Fruit fly (Drosophila melanogaster): ENCODE data around the gene CG17991.

Gene CG17991

DNA sequence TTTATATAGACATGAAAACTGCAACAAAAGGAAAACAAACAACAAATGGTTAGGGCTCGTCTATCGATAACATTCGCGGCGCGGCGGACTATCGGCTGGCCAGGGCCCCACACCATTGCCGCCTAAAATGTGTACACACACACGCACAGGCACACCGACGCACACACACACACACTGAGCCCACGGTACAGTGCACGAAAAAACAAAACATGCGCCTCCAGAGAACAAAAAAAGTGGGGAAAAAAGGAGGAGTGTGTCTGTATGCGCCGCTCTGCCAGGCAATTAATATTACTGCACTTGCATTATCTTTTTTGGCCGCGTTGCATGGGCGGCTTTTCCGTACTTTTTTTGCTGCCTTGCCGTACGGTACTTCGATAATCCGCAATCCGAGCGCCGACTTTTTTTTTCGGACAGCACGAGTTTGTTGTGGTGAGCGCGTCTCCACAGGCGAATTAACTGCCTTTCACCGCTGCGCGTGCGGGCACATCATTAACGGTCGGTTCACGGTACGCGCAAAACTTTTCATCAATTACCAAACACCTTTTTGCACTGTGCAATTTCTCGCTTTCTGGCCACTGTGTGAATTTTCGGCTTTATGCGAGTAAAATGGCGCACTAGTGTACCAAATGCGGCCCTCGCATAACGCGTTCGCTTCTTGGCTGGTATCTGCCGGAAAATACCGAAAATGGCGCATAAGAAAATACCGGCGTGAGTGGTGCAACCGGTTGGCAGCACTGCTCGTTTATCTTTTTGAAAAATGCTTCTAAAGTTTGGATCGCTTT, 22.6 kb downstream of the CG17991 start, which contains the start of gene woc (continued):
- TF ChIP-seq salr (GFP tag; optimal IDR thresholded peaks at IDR 0.05) = peak in 1 of 2 experiments; percentile 56
- peak; percentile 77 for TF ChIP-seq CG7368 (GFP tag; optimal IDR thresholded peaks at IDR 0.05)
- peak; percentile 73 for TF ChIP-seq CG11294 (GFP tag; IDR thresholded peaks at IDR 0.05)
- peak; percentile 73 for TF ChIP-seq CG8632 (GFP tag; optimal IDR thresholded peaks at IDR 0.05)
- peak; percentile 79 for TF ChIP-seq Sox15 (GFP tag; optimal IDR thresholded peaks at IDR 0.05)
- TF ChIP-seq vri (GFP tag; optimal IDR thresholded peaks at IDR 0.05) = no peak
- TF ChIP-seq Lpt (GFP tag; optimal IDR thresholded peaks at IDR 0.05) = peak; percentile 77
- TF ChIP-seq CG11762 (GFP tag; optimal IDR thresholded peaks at IDR 0.05; ENCODE audit: insufficient read depth) = peak; percentile 64
- TF ChIP-seq Gug (GFP tag; IDR thresholded peaks at IDR 0.05) = peak; percentile 77
- no peak for TF ChIP-seq Blimp-1 (GFP tag; optimal IDR thresholded peaks at IDR 0.05)
- peak; percentile 50 for TF ChIP-seq pdm3 (GFP tag; optimal IDR thresholded peaks at IDR 0.05)
- TF ChIP-seq fd59A (GFP tag; optimal IDR thresholded peaks at IDR 0.05) = peak; percentile 70
- TF ChIP-seq Eip75B (GFP tag; optimal IDR thresholded peaks at IDR 0.05) = peak; percentile 69
- peak; percentile 76 for TF ChIP-seq cyc (GFP tag; optimal IDR thresholded peaks at IDR 0.05)
- peak; percentile 90 to 92 for TF ChIP-seq ss (GFP tag; optimal IDR thresholded peaks at IDR 0.05)
- TF ChIP-seq esn (GFP tag; optimal IDR thresholded peaks at IDR 0.05) = peak; percentile 84
- peak; percentile 57 for TF ChIP-seq CG10631 (GFP tag; optimal IDR thresholded peaks at IDR 0.05)
- peak; percentile 91 for TF ChIP-seq eg (GFP tag; IDR thresholded peaks at IDR 0.05)
- TF ChIP-seq OdsH (GFP tag; optimal IDR thresholded peaks at IDR 0.05) = peak; percentile 55
- TF ChIP-seq CG31627 (GFP tag; optimal IDR thresholded peaks at IDR 0.05) = peak; percentile 83
- TF ChIP-seq Met (GFP tag; optimal IDR thresholded peaks at IDR 0.05) = no peak
- TF ChIP-seq CG6276 (GFP tag; optimal IDR thresholded peaks at IDR 0.05) = peak; percentile 88
- peak; percentile 86 for TF ChIP-seq CG1621 (tag; optimal IDR thresholded peaks at IDR 0.05)
- TF ChIP-seq dsx (GFP tag; optimal IDR thresholded peaks at IDR 0.05; ENCODE audit: poor library complexity, severe bottlenecking) = peak; percentile 68
- TF ChIP-seq Ets21C (GFP tag; optimal IDR thresholded peaks at IDR 0.05) = peak; percentile 27
- TF ChIP-seq CG16779 (tag; optimal IDR thresholded peaks at IDR 0.05) = peak; percentile 91
- peak; percentile 87 for TF ChIP-seq Sox14 (GFP tag; optimal IDR thresholded peaks at IDR 0.05)
- TF ChIP-seq CG10669 (GFP tag; optimal IDR thresholded peaks at IDR 0.05) = peak; percentile 69
- TF ChIP-seq dac (GFP tag; optimal IDR thresholded peaks at IDR 0.05) = peak; percentile 82
- no peak for TF ChIP-seq Eip93F (GFP tag; optimal IDR thresholded peaks at IDR 0.05)
- TF ChIP-seq achi (GFP tag; optimal IDR thresholded peaks at IDR 0.05) = peak; percentile 56
- peak; percentile 86 for TF ChIP-seq CG6808 (GFP tag; optimal IDR thresholded peaks at IDR 0.05)

DNA sequence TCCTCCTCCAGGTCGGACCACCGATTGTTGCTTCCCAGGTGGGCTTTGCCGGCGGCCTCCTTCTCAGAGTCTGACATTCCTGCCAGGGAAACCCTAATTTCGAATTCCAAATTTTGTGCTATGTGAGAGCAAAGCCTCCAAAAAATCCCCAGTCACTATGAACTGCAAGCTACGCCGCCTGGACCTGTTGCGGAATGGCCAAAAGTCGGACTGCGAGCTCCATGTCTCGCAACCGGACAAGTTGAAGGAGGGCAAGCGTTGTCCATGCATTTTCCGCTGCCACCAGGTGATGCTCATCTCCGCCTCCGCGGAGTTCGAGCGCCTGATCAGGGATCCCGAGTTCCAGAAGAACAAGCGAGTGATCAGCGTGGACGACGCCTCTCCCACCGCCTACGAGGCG, 24.3 kb downstream of the CG17991 start, which contains the start of the genes CG14262 and CG14260:
Gene CG14262 (minus strand): TSS at position 101 of the 400 bp plus-strand sequence.
Gene CG14260 (plus strand): TSS at position 128 of the 400 bp plus-strand sequence.
- no peak for TF ChIP-seq CG6792 (GFP tag; optimal IDR thresholded peaks at IDR 0.05)
- TF ChIP-seq CG6163 (GFP tag; IDR thresholded peaks at IDR 0.05) = no peak
- no peak for TF ChIP-seq Smox (GFP tag; optimal IDR thresholded peaks at IDR 0.05)
- TF ChIP-seq Lpt (GFP tag; optimal IDR thresholded peaks at IDR 0.05) = no peak
- no peak for TF ChIP-seq Hr39 (GFP tag; optimal IDR thresholded peaks at IDR 0.05)
- no peak for TF ChIP-seq Eip78C (GFP tag)
- TF ChIP-seq Hr38 (GFP tag; optimal IDR thresholded peaks at IDR 0.05) = no peak
- no peak for TF ChIP-seq CG7368 (GFP tag; optimal IDR thresholded peaks at IDR 0.05)
- TF ChIP-seq topi (GFP tag; optimal IDR thresholded peaks at IDR 0.05) = no peak
- TF ChIP-seq eg (GFP tag; IDR thresholded peaks at IDR 0.05) = no peak
- no peak for TF ChIP-seq net (GFP tag; optimal IDR thresholded peaks at IDR 0.05)
- TF ChIP-seq CG6276 (GFP tag; optimal IDR thresholded peaks at IDR 0.05) = no peak
- no peak for TF ChIP-seq CG9139 (GFP tag; optimal IDR thresholded peaks at IDR 0.05)
- no peak for TF ChIP-seq OdsH (GFP tag; optimal IDR thresholded peaks at IDR 0.05)
- TF ChIP-seq CG6854 (GFP tag; optimal IDR thresholded peaks at IDR 0.05) = no peak
- no peak for TF ChIP-seq CG8319 (GFP tag; optimal IDR thresholded peaks at IDR 0.05)
